Worm (Caenorhabditis elegans) whole organism, L4 larva: ENCODE measurements around the gene let-765.
A peak's percentile ranks its signal among the peaks of the same experiment; 100 is the strongest.

ENCODE experiments used
- D1046.2 ChIP-seq: fragments of 200-800 bp; sonication (Bioruptor generic); IDR thresholded peaks from 2 replicates; pipeline ENCODE4 v1.3.6; 2022; ENCODE audit warnings: missing genetic modification characterization, missing compliant biosample characterization
- F44E2.7 ChIP-seq: fragments of 200-800 bp; sonication (Bioruptor generic); IDR thresholded peaks from 2 replicates; pipeline ENCODE4 v2.1.2; 2022; ENCODE audit warnings: missing genetic modification characterization, missing compliant biosample characterization
- T20F7.1 ChIP-seq: fragments of 200-800 bp; sonication (Bioruptor generic); optimal IDR thresholded peaks from 2 replicates; lab custom pipeline; 2018; ENCODE audit warnings: mild to moderate bottlenecking, missing genetic modification characterization, missing compliant biosample characterization
- T26A8.4 ChIP-seq: fragments of 200-800 bp; sonication (Bioruptor generic); IDR thresholded peaks from 2 replicates; pipeline ENCODE4 v1.3.6; 2022; ENCODE audit warnings: missing genetic modification characterization, missing compliant biosample characterization
- Y48G9A.11 ChIP-seq: fragments of 200-800 bp; sonication (Bioruptor generic); IDR thresholded peaks from 2 replicates; pipeline ENCODE4 v1.3.6; 2022; ENCODE audit warnings: missing genetic modification reagents, missing genetic modification characterization, missing compliant biosample characterization
- Y75B8A.6 ChIP-seq: fragments of 200-800 bp; sonication (Bioruptor generic); IDR thresholded peaks from 2 replicates; pipeline ENCODE4 v1.3.6; 2022; ENCODE audit warnings: missing genetic modification reagents, missing genetic modification characterization, missing compliant biosample characterization
- ZK337.2 ChIP-seq: fragments of 200-800 bp; sonication (Bioruptor generic); IDR thresholded peaks from 2 replicates; pipeline ENCODE4 v1.3.6; 2022; ENCODE audit warnings: missing genetic modification reagents, missing genetic modification characterization, missing compliant biosample characterization
- aha-1 ChIP-seq: fragments of 150-350 bp; peaks from one replicate; lab custom pipeline; 2014; ENCODE audit warnings: missing biosample characterization, missing genetic modification characterization
- ama-1 ChIP-seq: fragments of 150-350 bp; optimal IDR thresholded peaks from 2 replicates; lab custom pipeline; 2014; ENCODE audit warnings: inconsistent platforms, mixed read lengths
- ceh-28 ChIP-seq: fragments of 150-350 bp; optimal IDR thresholded peaks from 2 replicates; lab custom pipeline; 2014; ENCODE audit warnings: missing biosample characterization, missing genetic modification reagents, missing genetic modification characterization
- ceh-32 ChIP-seq: sonication (generic microtip); optimal IDR thresholded peaks from 2 replicates; lab custom pipeline; 2016; ENCODE audit warnings: mild to moderate bottlenecking, missing genetic modification characterization, missing compliant biosample characterization; ENCODE audit not compliant: poor library complexity
- daf-12 ChIP-seq: fragments of 150-350 bp; optimal IDR thresholded peaks from 2 replicates; lab custom pipeline; 2014; ENCODE audit warnings: missing biosample characterization, missing genetic modification reagents, missing genetic modification characterization
- dmd-6 ChIP-seq: fragments of 200-800 bp; sonication (Bioruptor generic); IDR thresholded peaks from 2 replicates; pipeline ENCODE4 v1.3.6; 2022; ENCODE audit warnings: missing genetic modification reagents, missing genetic modification characterization, missing compliant biosample characterization
- dpl-1 ChIP-seq: fragments of 150-350 bp; optimal IDR thresholded peaks from 2 replicates; lab custom pipeline; 2014; ENCODE audit warnings: missing biosample characterization, missing genetic modification reagents, missing genetic modification characterization
- dve-1 ChIP-seq: sonication (generic microtip); optimal IDR thresholded peaks from 2 replicates; lab custom pipeline; 2017; ENCODE audit warnings: antibody characterized with exemption, mild to moderate bottlenecking, missing genetic modification characterization, missing compliant biosample characterization; ENCODE audit not compliant: insufficient read depth
- egl-27 ChIP-seq: sonication (generic microtip); optimal IDR thresholded peaks from 3 replicates; lab custom pipeline; 2017; ENCODE audit warnings: missing biosample characterization, missing genetic modification reagents, missing genetic modification characterization
- egl-43 ChIP-seq: fragments of 200-800 bp; sonication (Bioruptor generic); IDR thresholded peaks from 2 replicates; pipeline ENCODE4 v1.3.6; 2022; ENCODE audit warnings: missing genetic modification reagents, missing genetic modification characterization, missing compliant biosample characterization
- hlh-11 ChIP-seq: fragments of 200-800 bp; sonication (Bioruptor generic); optimal IDR thresholded peaks from 2 replicates; lab custom pipeline; 2018; ENCODE audit warnings: mild to moderate bottlenecking, missing genetic modification characterization, missing compliant biosample characterization
- lim-7 ChIP-seq: fragments of 200-800 bp; sonication (Bioruptor generic); IDR thresholded peaks from 2 replicates; pipeline ENCODE4 v1.3.6; 2022; ENCODE audit warnings: missing genetic modification characterization, missing compliant biosample characterization
- lin-29 ChIP-seq: fragments of 200-800 bp; sonication (Bioruptor generic); IDR thresholded peaks from 2 replicates; pipeline ENCODE4 v1.3.6; 2022; ENCODE audit warnings: missing genetic modification reagents, missing genetic modification characterization, missing compliant biosample characterization
- madf-5 ChIP-seq, 2 experiments: fragments of 200-800 bp; sonication (Bioruptor generic); IDR thresholded peaks; 2 replicates each; pipeline ENCODE4 v1.3.6; 2022; ENCODE audit warnings: missing compliant biosample characterization in 2 of 2, missing genetic modification characterization in 2 of 2
- madf-9 ChIP-seq: fragments of 200-800 bp; sonication (Bioruptor generic); conservative IDR thresholded peaks from 2 replicates; pipeline ENCODE4 v1.3.6; 2022; ENCODE audit warnings: missing genetic modification reagents, missing genetic modification characterization, missing compliant biosample characterization
- mdl-1 ChIP-seq, 2 experiments: fragments of 150-350 bp in 1 of 2; sonication (generic microtip) in 1 of 2; optimal IDR thresholded peaks; 2 replicates each; lab custom pipeline; 2014 to 2017; ENCODE audit warnings: missing biosample characterization in 2 of 2, missing genetic modification characterization in 2 of 2
- mep-1 ChIP-seq: fragments of 150-350 bp; sonication (generic microtip); optimal IDR thresholded peaks from 3 replicates; lab custom pipeline; 2014; ENCODE audit warnings: missing biosample characterization, missing genetic modification characterization
- mes-2 ChIP-seq: sonication (generic microtip); optimal IDR thresholded peaks from 2 replicates; lab custom pipeline; 2016; ENCODE audit warnings: missing genotype, mild to moderate bottlenecking, missing genetic modification characterization, missing compliant biosample characterization; ENCODE audit not compliant: poor library complexity, severe bottlenecking
- mxl-2 ChIP-seq: fragments of 200-800 bp; sonication (Bioruptor generic); conservative IDR thresholded peaks from 2 replicates; pipeline ENCODE4 v1.3.6; 2022; ENCODE audit warnings: missing genetic modification reagents, missing genetic modification characterization, missing compliant biosample characterization
- nhr-111 ChIP-seq: fragments of 200-800 bp; sonication (Bioruptor generic); optimal IDR thresholded peaks from 2 replicates; lab custom pipeline; 2018; ENCODE audit warnings: mild to moderate bottlenecking, missing genetic modification characterization, missing compliant biosample characterization
- nhr-28 ChIP-seq: fragments of 150-350 bp; optimal IDR thresholded peaks from 2 replicates; lab custom pipeline; 2014; ENCODE audit warnings: missing biosample characterization, missing genetic modification characterization
- nhr-42 ChIP-seq: fragments of 200-800 bp; sonication (Bioruptor generic); IDR thresholded peaks from 2 replicates; pipeline ENCODE4 v1.3.6; 2022; ENCODE audit warnings: missing genetic modification characterization, missing compliant biosample characterization
- pqm-1 ChIP-seq: sonication (generic microtip); optimal IDR thresholded peaks from 2 replicates; lab custom pipeline; 2017; ENCODE audit warnings: missing biosample characterization, missing genetic modification characterization
- rbr-2 ChIP-seq: sonication (generic microtip); optimal IDR thresholded peaks from 2 replicates; lab custom pipeline; 2016; ENCODE audit warnings: missing genotype, missing genetic modification characterization, missing compliant biosample characterization
- saeg-2 ChIP-seq: fragments of 200-800 bp; sonication (Bioruptor generic); IDR thresholded peaks from 2 replicates; pipeline ENCODE4 v1.3.6; 2022; ENCODE audit warnings: missing genetic modification reagents, missing genetic modification characterization, missing compliant biosample characterization
- set-16 ChIP-seq: fragments of 200-800 bp; sonication (Bioruptor generic); IDR thresholded peaks from 2 replicates; pipeline ENCODE4 v1.3.6; 2022; ENCODE audit warnings: missing genetic modification reagents, missing genetic modification characterization, missing compliant biosample characterization
- tra-1 ChIP-seq: fragments of 200-800 bp; sonication (Bioruptor generic); IDR thresholded peaks from 2 replicates; pipeline ENCODE4 v1.3.6; 2022; ENCODE audit warnings: missing genetic modification reagents, missing genetic modification characterization, missing compliant biosample characterization
- unc-62 ChIP-seq, 3 experiments: fragments of 150-350 bp in 1 of 3; sonication (generic microtip); optimal IDR thresholded peaks in 2 of 3; peaks in 1 of 3; 1 replicate in 1 of 3; 2 replicates in 2 of 3; lab custom pipeline; 2014 to 2017; ENCODE audit warnings: missing biosample characterization in 3 of 3, missing genetic modification characterization in 3 of 3, missing genetic modification reagents in 3 of 3, missing genotype in 1 of 3
- zfp-3 ChIP-seq: fragments of 200-800 bp; sonication (Bioruptor generic); conservative IDR thresholded peaks from 2 replicates; pipeline ENCODE4 v1.3.6; 2022; ENCODE audit warnings: missing genetic modification reagents, missing genetic modification characterization, missing compliant biosample characterization

Gene let-765

DNA sequence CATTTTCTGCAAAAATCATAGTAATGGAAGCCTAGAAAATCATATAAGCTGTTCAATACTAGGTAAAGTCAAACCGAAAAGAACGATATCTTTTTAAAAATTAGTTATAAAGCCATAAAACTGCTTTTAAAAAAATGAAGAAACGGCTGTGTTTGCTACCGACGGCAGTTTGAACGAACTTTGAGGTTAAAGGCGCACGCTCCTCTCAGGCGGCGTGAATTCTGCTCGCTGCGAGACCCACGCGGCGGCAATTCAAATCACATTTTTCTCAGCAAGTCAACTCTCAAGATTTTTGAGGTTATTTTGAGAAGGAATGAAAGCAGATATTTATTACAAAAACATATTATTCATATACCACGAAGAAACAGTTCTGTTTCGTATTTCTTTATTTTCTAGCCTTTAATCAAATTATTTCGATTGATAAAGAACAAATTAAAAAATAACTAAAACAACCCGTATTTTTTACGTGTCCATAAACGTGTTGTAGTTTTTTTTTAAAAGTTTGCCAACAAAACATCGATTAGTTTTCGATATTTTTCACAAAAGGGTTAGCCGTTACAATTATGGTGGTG is 7.2 kb upstream of the let-765 start, which contains the start of the genes mdh-2 and F20H11.4 (continued):
- no peak for TF ChIP-seq daf-12 (tag; lab: Kevin White, UChicago)
- TF ChIP-seq saeg-2 (GFP tag; lab: Robert Waterston, UW), result no peak
- TF ChIP-seq mdl-1 (tag; optimal IDR thresholded peaks at IDR 0.05; lab: Kevin White, UChicago), result peak in 1 of 2 experiments; percentile 77
- peak; percentile 7 for TF ChIP-seq ama-1 (lab: Kevin White, UChicago)
- no peak for TF ChIP-seq ceh-32
- TF ChIP-seq nhr-111 (GFP tag; lab: Kevin White, UChicago), result no peak
- peak; percentile 87 for TF ChIP-seq mep-1 (tag; lab: Kevin White, UChicago)
- peak; percentile 47 for TF ChIP-seq rbr-2 (tag; lab: Kevin White, UChicago)
- TF ChIP-seq Y48G9A.11, result no peak
- no peak for TF ChIP-seq Y75B8A.6 (GFP tag; lab: Robert Waterston, UW)
- no peak for TF ChIP-seq T26A8.4 (GFP tag; lab: Robert Waterston, UW)
- peak; percentile 72 for TF ChIP-seq hlh-11 (tag; lab: Kevin White, UChicago)
- TF ChIP-seq egl-27 (tag; lab: Kevin White, UChicago), result no peak
- no peak for TF ChIP-seq ceh-28 (tag; lab: Kevin White, UChicago)
- TF ChIP-seq T20F7.1 (GFP tag; lab: Kevin White, UChicago), result peak; percentile 43
- peak; percentile 87 for TF ChIP-seq mes-2
- TF ChIP-seq unc-62 (GFP tag; optimal IDR thresholded peaks at IDR 0.05 in 1 of 2; lab: Kevin White, UChicago), result no peak
- no peak for TF ChIP-seq unc-62 (tag; optimal IDR thresholded peaks at IDR 0.05; lab: Kevin White, UChicago)

DNA sequence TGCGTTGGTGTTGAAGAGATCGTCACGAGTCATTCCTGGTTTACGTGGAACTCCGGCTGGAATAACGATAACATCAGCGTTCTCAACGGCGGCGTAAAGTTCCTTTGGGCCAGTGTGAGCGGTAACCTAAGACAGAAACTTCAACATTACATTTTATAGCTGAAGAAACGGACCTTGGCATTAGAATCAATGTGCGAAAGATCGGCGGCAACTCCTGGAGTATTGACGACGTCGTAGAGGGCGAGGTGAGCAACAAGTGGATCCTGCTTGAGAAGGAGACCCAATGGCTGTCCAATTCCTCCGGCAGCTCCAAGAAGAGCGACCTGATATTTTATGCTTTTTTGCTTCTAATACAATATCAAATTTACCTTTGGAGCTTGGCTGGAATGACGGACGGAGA is 6.7 kb upstream of the let-765 start:
- TF ChIP-seq madf-9 (GFP tag; lab: Robert Waterston, UW) (no peak), ZK337.2 (GFP tag; lab: Robert Waterston, UW) (no peak), ceh-28 (tag; lab: Kevin White, UChicago) (no peak), dve-1 (tag; lab: Kevin White, UChicago) (no peak), D1046.2 (GFP tag; lab: Robert Waterston, UW) (no peak), dmd-6 (GFP tag; lab: Robert Waterston, UW) (no peak)
- TF ChIP-seq, all 104 proteins: peak for 0

DNA sequence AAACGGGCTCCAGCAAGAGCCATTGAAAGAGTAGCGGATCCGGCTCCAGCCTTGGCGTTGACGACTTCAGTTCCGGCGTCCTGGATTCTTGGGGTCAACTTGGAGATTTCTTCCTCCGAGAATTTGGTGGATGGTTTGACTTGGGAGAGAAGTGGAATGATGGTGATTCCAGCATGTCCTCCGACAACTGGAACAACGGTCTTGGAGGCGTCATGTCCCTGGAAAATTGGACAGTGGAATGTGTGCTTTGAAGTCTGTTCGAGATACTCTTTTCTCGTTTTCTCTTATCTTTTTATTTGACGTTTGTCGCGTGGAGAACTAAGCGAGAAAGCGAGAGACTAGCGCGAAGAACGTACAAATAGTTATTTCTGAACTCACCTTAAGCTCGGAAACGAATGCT is 6.1 kb upstream of the let-765 start:
- peak; percentile 45 for TF ChIP-seq aha-1 (tag; lab: Kevin White, UChicago)
- no peak for TF ChIP-seq pqm-1 (tag; lab: Kevin White, UChicago)
- no peak for TF ChIP-seq mxl-2 (GFP tag; lab: Robert Waterston, UW)
- no peak for TF ChIP-seq tra-1 (GFP tag; lab: Robert Waterston, UW)
- 0 out of 2 replicates have a peak, but pooled peaks have one; percentile 72 for TF ChIP-seq zfp-3 (GFP tag; lab: Robert Waterston, UW)
- TF ChIP-seq set-16, result peak; percentile 15; the same call in 1 of the 2 replicates
- TF ChIP-seq madf-5 (GFP tag; IDR thresholded peaks at IDR 0.05; lab: Robert Waterston, UW), result no peak
- TF ChIP-seq F44E2.7 (GFP tag; lab: Robert Waterston, UW), result no peak
- peak; percentile 1 for TF ChIP-seq nhr-28 (tag; lab: Kevin White, UChicago)
- TF ChIP-seq lim-7, result 0 out of 2 replicates have a peak, but pooled peaks have one; percentile 23

DNA sequence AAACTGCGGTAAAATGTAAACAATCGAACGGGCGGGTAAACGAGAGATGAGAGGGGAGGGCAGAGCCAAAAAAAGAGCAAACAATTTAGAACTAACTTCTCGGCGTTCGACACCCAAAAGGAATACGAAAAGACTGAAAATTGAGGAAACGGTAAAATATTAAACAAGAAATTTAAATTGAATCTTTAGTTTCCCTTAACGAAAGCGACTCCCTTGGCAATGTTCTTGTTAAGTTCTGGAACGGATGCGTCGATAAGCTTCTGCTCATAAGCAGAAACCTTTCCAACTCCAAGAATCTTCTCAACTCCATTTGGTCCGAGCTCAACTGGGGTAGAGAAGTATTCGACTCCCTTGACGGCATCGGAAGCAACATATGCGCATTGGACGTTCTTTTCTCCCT is 5.7 kb upstream of the let-765 start:
- TF ChIP-seq dpl-1 (GFP tag; lab: Kevin White, UChicago), result no peak
- no peak for TF ChIP-seq nhr-42 (GFP tag; lab: Robert Waterston, UW)
- no peak for TF ChIP-seq hlh-11 (tag; lab: Kevin White, UChicago)
- TF ChIP-seq egl-43 (GFP tag; lab: Robert Waterston, UW), result no peak
- no peak for TF ChIP-seq lin-29 (GFP tag; lab: Robert Waterston, UW)
